Worm (Caenorhabditis elegans): ENCODE measurements around the gene dhcr-24.

Gene dhcr-24

DNA sequence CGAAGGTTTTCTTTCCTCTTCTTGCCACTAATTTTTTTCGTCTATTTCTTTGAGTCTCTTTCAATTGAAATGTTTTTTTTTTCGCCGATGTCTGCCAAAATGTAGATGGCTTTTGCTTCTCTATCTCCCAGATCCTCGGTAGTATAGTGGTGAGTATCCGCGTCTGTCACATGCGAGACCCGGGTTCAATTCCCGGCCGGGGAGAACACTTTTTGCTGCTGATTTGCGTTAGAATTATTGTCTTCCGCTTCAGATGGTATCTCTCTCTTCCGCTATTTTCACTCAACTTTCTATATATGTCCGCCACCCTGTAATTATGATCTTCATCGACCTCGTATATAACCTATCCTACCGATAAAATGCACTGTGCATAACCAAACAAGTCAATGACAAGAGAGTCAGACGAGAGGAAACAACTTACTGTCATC is 10.5 kb downstream of the dhcr-24 start (continued):
- TF ChIP-seq egl-44 (GFP tag; IDR thresholded peaks at IDR 0.05) (peak; percentile 74; the same call in 1 of the 2 replicates), mxl-1 (tag; optimal IDR thresholded peaks at IDR 0.05) (peak; percentile 77), sptf-2 (GFP tag; optimal IDR thresholded peaks at IDR 0.05) (no peak), lag-1 (GFP tag; IDR thresholded peaks at IDR 0.05) (no peak), snpc-1.3 (tag; optimal IDR thresholded peaks at IDR 0.05; ENCODE audit: insufficient read depth) (peak; percentile 93), cebp-2 (GFP tag; IDR thresholded peaks at IDR 0.05) (peak; percentile 76; the same call in 1 of the 2 replicates), F55B11.4 (tag; optimal IDR thresholded peaks at IDR 0.05; ENCODE audit: borderline replicate concordance, insufficient read depth) (no peak), nhr-90 (tag; optimal IDR thresholded peaks at IDR 0.05) (peak; percentile 90), Y53G8AR.9 (GFP tag; conservative IDR thresholded peaks at IDR 0.05) (no peak), hmg-1.2 (GFP tag; IDR thresholded peaks at IDR 0.05) (peak; percentile 84), pbrm-1 (GFP tag; IDR thresholded peaks at IDR 0.05) (peak; percentile 82), ztf-26 (tag; optimal IDR thresholded peaks at IDR 0.05) (peak; percentile 34), ama-1 (optimal IDR thresholded peaks at IDR 0.05) (no peak), ama-1 (GFP tag; optimal IDR thresholded peaks at IDR 0.05) (peak; percentile 80 to 82), F39B2.1 (GFP tag; IDR thresholded peaks at IDR 0.05) (no peak), ztf-28 (GFP tag; IDR thresholded peaks at IDR 0.05) (no peak), T26A5.8 (tag; optimal IDR thresholded peaks at IDR 0.05) (peak; percentile 46), rec-8 (tag; optimal IDR thresholded peaks at IDR 0.05) (peak; percentile 80 to 85), F57C9.4 (tag; optimal IDR thresholded peaks at IDR 0.05) (no peak), tbp1 (GFP tag; optimal IDR thresholded peaks at IDR 0.05) (peak; percentile 98), nfya-2 (GFP tag; IDR thresholded peaks at IDR 0.05) (no peak), F37B4.10 (GFP tag; IDR thresholded peaks at IDR 0.05) (no peak), ztf-18 (tag; optimal IDR thresholded peaks at IDR 0.05) (peak; percentile 79), lsy-27 (tag; optimal IDR thresholded peaks at IDR 0.05; ENCODE audit: borderline replicate concordance, insufficient read depth) (no peak), nfyb-1 (GFP tag; IDR thresholded peaks at IDR 0.05) (no peak), ceh-91 (GFP tag; IDR thresholded peaks at IDR 0.05) (no peak), B0019.2 (GFP tag; conservative IDR thresholded peaks at IDR 0.05) (no peak), egrh-3 (GFP tag; IDR thresholded peaks at IDR 0.05) (peak; percentile 52; the same call in 1 of the 2 replicates), akir-1 (GFP tag; optimal IDR thresholded peaks at IDR 0.05) (no peak), unc-130 (GFP tag; optimal IDR thresholded peaks at IDR 0.05) (peak; percentile 19), F33H1.4 (GFP tag; IDR thresholded peaks at IDR 0.05) (no peak), mel-28 (tag; optimal IDR thresholded peaks at IDR 0.05; ENCODE audit: borderline replicate concordance) (no peak), let-607 (tag; optimal IDR thresholded peaks at IDR 0.05) (peak in 1 of 2 experiments; percentile 74), D2030.7 (GFP tag; IDR thresholded peaks at IDR 0.05) (peak; percentile 58; the same call in 1 of the 2 replicates), C17E4.6 (GFP tag; IDR thresholded peaks at IDR 0.05) (no peak), Y95B8A.8 (GFP tag; IDR thresholded peaks at IDR 0.05) (no peak), mcd-1 (GFP tag; IDR thresholded peaks at IDR 0.05) (0 out of 2 replicates have a peak, but pooled peaks have one; percentile 46), ceh-100 (GFP tag; IDR thresholded peaks at IDR 0.05) (no peak), dpff-1 (tag; optimal IDR thresholded peaks at IDR 0.05) (no peak), chd-7 (tag; optimal IDR thresholded peaks at IDR 0.05) (peak; percentile 85), sea-2 (GFP tag; IDR thresholded peaks at IDR 0.05) (0 out of 2 replicates have a peak, but pooled peaks have one; percentile 57), sdz-38 (tag; optimal IDR thresholded peaks at IDR 0.05) (peak; percentile 42), F22D6.2 (tag; optimal IDR thresholded peaks at IDR 0.05) (peak; percentile 41), lir-1 (GFP tag; conservative IDR thresholded peaks at IDR 0.05) (peak; percentile 54; the same call in 1 of the 2 replicates), attf-6 (GFP tag; IDR thresholded peaks at IDR 0.05) (no peak), ets-4 (GFP tag; optimal IDR thresholded peaks at IDR 0.05) (no peak), athp-1 (tag; optimal IDR thresholded peaks at IDR 0.05) (peak; percentile 50), zfh-2 (GFP tag; conservative IDR thresholded peaks at IDR 0.05) (peak; percentile 49; the same call in 1 of the 2 replicates), ztf-6 (GFP tag; IDR thresholded peaks at IDR 0.05) (no peak)
